Worm (Caenorhabditis elegans): ENCODE data around the gene mask-1.

ce11 chrIV:10341618-10342360 lies 32.9 kb upstream of the mask-1 start:
- TF ChIP-seq nhr-28 (tag; optimal IDR thresholded peaks at IDR 0.05) (no peak), snpc-4 (tag; optimal IDR thresholded peaks at IDR 0.05) (no peak), mab-5 (tag; optimal IDR thresholded peaks at IDR 0.05) (no peak), bed-3 (GFP tag; optimal IDR thresholded peaks at IDR 0.05) (no peak), flh-1 (GFP tag; optimal IDR thresholded peaks at IDR 0.05) (no peak), tbx-8 (GFP tag; optimal IDR thresholded peaks at IDR 0.05) (no peak), ztf-11 (tag; optimal IDR thresholded peaks at IDR 0.05) (no peak), lsy-2 (tag; optimal IDR thresholded peaks at IDR 0.05) (no peak)

Data from whole organism, mixed stage, embryonic.